Worm (Caenorhabditis elegans) whole organism, L4/young adult: Measurements from ENCODE around the gene srx-114.

ENCODE experiments used
- W03F9.2 ChIP-seq: fragments of 150-350 bp; optimal IDR thresholded peaks from 2 replicates; lab custom pipeline; 2014; ENCODE audit warnings: missing biosample characterization, missing genetic modification characterization
- dao-5 ChIP-seq: sonication (generic microtip); optimal IDR thresholded peaks from 2 replicates; lab custom pipeline; 2016; ENCODE audit warnings: missing genotype, missing genetic modification characterization, moderate library complexity, missing compliant biosample characterization
- him-1 ChIP-seq: sonication (generic microtip); optimal IDR thresholded peaks from 2 replicates; lab custom pipeline; 2016; ENCODE audit warnings: missing genotype, missing genetic modification reagents, missing genetic modification characterization, missing compliant biosample characterization

srx-114 gene

DNA sequence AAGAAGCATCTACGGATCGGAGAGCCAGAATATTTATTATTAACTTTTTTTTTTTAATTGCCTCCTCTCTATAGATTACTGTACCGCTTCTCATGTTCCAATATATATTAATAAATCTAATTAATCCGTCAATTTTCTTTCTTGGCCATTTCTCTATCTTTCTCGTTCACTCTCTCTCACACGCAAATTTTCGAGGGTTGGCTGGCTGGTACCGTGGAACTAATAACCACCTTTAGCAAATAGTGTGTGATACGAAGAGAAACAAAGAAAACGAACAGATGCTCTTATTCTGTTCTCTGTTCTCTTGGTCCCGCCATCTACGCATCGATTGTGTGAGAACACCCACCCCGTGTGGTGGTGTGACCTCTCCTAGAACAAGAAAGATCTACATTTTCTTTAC, 14.7 kb downstream of the srx-114 start:
- TF ChIP-seq him-1 (tag; lab: Kevin White, UChicago) (no peak), dao-5 (tag; lab: Kevin White, UChicago) (no peak), W03F9.2 (tag; lab: Kevin White, UChicago) (no peak)

ce11 chrII:5417905-5418304, 15.1 kb downstream of the srx-114 start:
- no peak for TF ChIP-seq him-1 (tag; lab: Kevin White, UChicago)
- no peak for TF ChIP-seq W03F9.2 (tag; lab: Kevin White, UChicago)
- TF ChIP-seq dao-5 (tag; lab: Kevin White, UChicago), result no peak

DNA sequence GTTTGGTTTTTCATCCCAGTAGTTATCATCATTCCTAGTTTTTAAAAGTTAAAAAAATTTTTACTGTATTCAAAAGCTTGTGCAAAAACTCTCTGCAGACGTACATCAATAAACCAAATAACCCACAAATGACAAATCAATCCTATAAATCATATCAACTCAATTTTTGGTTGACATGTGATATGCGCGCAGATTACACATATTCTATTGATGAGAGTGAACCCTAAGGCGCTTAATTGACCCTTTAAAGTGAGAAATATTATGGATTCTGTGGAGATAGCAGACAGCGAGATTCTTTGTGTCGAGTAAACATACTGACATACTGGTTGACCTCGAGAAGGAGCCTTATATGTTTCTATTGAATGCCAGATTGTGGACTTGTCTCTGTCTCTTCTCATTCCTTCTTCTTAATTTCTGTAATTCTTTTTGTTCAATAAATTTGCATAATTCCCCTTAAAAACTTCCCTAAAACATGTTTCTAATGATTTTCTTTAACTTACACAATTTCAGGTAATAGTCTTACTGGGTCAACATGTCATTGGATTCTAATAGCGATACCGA, 16.7 kb downstream of the srx-114 start, which contains the start of gene EEED8.2:
Gene EEED8.2, plus strand, starts transcription at position 511 of the 561 bp plus-strand sequence.
- TF ChIP-seq W03F9.2 (tag; lab: Kevin White, UChicago) (no peak), dao-5 (tag; lab: Kevin White, UChicago) (no peak), him-1 (tag; lab: Kevin White, UChicago) (no peak)

- TF ChIP-seq him-1 (tag; lab: Kevin White, UChicago) (no peak), dao-5 (tag; lab: Kevin White, UChicago) (no peak), W03F9.2 (tag; lab: Kevin White, UChicago) (no peak)
These were observed 18.9 kb downstream of the srx-114 start, which contains the start of the genes EEED8.14 and EEED8.3 for ce11 chrII:5414040-5414439. Gene EEED8.14, minus strand, starts transcription at chrII:5414052. Gene EEED8.3, plus strand, starts transcription at chrII:5414276.

DNA sequence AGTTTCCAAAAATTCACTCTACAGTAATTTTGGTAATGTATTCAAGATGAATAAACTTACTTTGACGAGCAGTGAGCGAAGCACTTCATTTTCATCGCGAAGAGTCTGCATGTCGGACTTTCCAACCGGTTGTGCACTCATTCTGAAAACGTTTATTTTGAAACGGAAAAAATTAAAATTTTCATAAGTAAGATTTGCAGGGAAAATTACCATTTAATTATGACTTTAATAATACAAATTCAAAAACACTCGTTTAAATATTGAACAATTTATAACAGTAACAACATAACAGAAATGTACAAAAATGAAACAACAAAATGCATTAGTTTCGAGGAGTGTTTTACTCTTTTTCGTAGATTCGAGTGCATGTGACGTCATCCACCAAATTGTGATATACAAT, 20.5 kb downstream of the srx-114 start, which contains the start of the genes EEED8.13 and EEED8.18:
Gene EEED8.13, minus strand, starts transcription at position 101 of the 400 bp plus-strand sequence.
Gene EEED8.18, minus strand, starts transcription at position 144 of the 400 bp plus-strand sequence.
- no peak for TF ChIP-seq W03F9.2 (tag; lab: Kevin White, UChicago)
- TF ChIP-seq him-1 (tag; lab: Kevin White, UChicago), result no peak
- TF ChIP-seq dao-5 (tag; lab: Kevin White, UChicago), result no peak

- no peak for TF ChIP-seq dao-5 (tag; lab: Kevin White, UChicago)
- no peak for TF ChIP-seq W03F9.2 (tag; lab: Kevin White, UChicago)
- no peak for TF ChIP-seq him-1 (tag; lab: Kevin White, UChicago)
These were observed 24.0 kb downstream of the srx-114 start, which contains the start of the genes EEED8.12 and EEED8.4 for ce11 chrII:5408924-5409323. Gene EEED8.12, minus strand, starts transcription at chrII:5409024. Gene EEED8.4, plus strand, starts transcription at chrII:5409319.

- no peak for TF ChIP-seq W03F9.2 (tag; lab: Kevin White, UChicago)
- no peak for TF ChIP-seq dao-5 (tag; lab: Kevin White, UChicago)
These were observed 25.4 kb downstream of the srx-114 start, which contains the start of gene clec-141 for ce11 chrII:5407548-5407947. Gene clec-141, minus strand, starts transcription at chrII:5407648.

- no peak for TF ChIP-seq dao-5 (tag; lab: Kevin White, UChicago)
- no peak for TF ChIP-seq him-1 (tag; lab: Kevin White, UChicago)
- TF ChIP-seq W03F9.2 (tag; lab: Kevin White, UChicago), result no peak
These were observed 33.8 kb downstream of the srx-114 start, which contains the start of gene mog-5 for ce11 chrII:5399201-5399600. Gene mog-5, plus strand, starts transcription at chrII:5399538.

- no peak for TF ChIP-seq him-1 (tag; lab: Kevin White, UChicago)
- no peak for TF ChIP-seq W03F9.2 (tag; lab: Kevin White, UChicago)
- TF ChIP-seq dao-5 (tag; lab: Kevin White, UChicago), result no peak
These were observed 34.2 kb downstream of the srx-114 start, which contains the start of gene fbxl-3 for ce11 chrII:5398779-5399178. Gene fbxl-3, minus strand, starts transcription at chrII:5398902.

DNA sequence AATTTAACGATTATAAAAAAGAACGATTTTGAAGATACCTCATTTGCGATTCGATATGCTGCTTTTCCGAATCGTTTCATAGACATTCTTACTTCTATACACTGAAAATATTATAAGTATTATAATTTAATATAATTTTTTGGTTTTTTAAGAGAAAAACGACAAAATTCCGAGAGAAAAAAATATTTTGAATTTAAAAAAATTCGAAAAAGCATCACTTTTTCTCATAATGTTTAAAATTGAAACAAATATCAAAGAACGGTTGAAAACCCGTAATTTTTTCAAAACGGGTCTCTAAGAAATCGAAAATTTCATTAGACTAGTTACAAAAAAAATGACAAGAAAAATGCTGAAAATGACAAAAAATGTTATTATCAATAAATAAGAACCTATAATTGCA, 37.4 kb downstream of the srx-114 start, which contains the start of gene pink-1:
Gene pink-1, minus strand, starts transcription at position 101 of the 400 bp plus-strand sequence.
- TF ChIP-seq dao-5 (tag; lab: Kevin White, UChicago) (no peak), W03F9.2 (tag; lab: Kevin White, UChicago) (no peak), him-1 (tag; lab: Kevin White, UChicago) (no peak)

DNA sequence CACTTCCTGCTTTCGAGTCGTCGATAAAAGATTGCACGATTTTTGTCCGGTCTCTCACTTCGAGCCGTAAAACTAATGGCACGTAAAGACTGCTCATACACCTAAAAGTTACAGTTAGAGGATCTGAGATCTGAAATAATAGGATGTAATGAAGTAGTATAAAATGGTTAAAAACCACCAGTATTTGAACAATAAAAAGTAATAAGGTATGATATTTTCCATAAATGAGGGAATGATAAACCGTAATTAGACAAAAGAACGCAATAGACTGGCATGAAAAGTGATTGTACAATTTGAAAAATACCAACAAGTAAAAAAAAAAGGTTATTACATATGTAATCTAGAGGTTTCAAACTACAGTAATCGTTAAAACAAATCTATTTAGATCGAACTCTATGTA, 39.9 kb downstream of the srx-114 start, which contains the start of gene brap-2:
Gene brap-2, minus strand, starts transcription at position 101 of the 400 bp plus-strand sequence.
- TF ChIP-seq W03F9.2 (tag; lab: Kevin White, UChicago), result no peak
- TF ChIP-seq dao-5 (tag; lab: Kevin White, UChicago), result no peak
- no peak for TF ChIP-seq him-1 (tag; lab: Kevin White, UChicago)

ce11 chrII:5391447-5391846, 41.5 kb downstream of the srx-114 start:
- TF ChIP-seq dao-5 (tag; lab: Kevin White, UChicago), result no peak
- TF ChIP-seq W03F9.2 (tag; lab: Kevin White, UChicago), result no peak
- no peak for TF ChIP-seq him-1 (tag; lab: Kevin White, UChicago)

- TF ChIP-seq him-1 (tag; lab: Kevin White, UChicago) (peak; percentile 24), dao-5 (tag; lab: Kevin White, UChicago) (no peak), W03F9.2 (tag; lab: Kevin White, UChicago) (peak; percentile 72)
These were observed 43.1 kb downstream of the srx-114 start, which contains the start of gene ndx-6 for ce11 chrII:5389831-5390323. Gene ndx-6, minus strand, starts transcription at chrII:5389881.
